Fruit fly (Drosophila melanogaster) whole organism, embryonic: Measurements from ENCODE around the gene CG44303.

Experiments used
- CG11504 ChIP-seq: fragments of 200-800 bp; sonication (Bioruptor generic); optimal IDR thresholded peaks from 3 replicates; lab custom pipeline; 2019; ENCODE audit warnings: missing biosample characterization, mild to moderate bottlenecking, missing genetic modification characterization, moderate library complexity
- CG11696 ChIP-seq: fragments of 200-800 bp; sonication (Bioruptor generic); IDR thresholded peaks from 2 replicates; pipeline ENCODE4 v1.3.6; 2022; ENCODE audit warnings: missing biosample characterization, missing genetic modification characterization
- CG13287 ChIP-seq: fragments of 200-800 bp; sonication (Bioruptor generic); IDR thresholded peaks from 2 replicates; pipeline ENCODE4 v1.3.6; 2022; ENCODE audit warnings: missing biosample characterization, missing genetic modification characterization; ENCODE audit not compliant: partially characterized antibody
- CG15514 ChIP-seq: fragments of 200-800 bp; sonication (Bioruptor generic); optimal IDR thresholded peaks from 3 replicates; lab custom pipeline; 2017; ENCODE audit warnings: missing biosample characterization, missing genetic modification characterization, mild to moderate bottlenecking, moderate library complexity, missing genetic modification reagents
- CG16779 ChIP-seq: fragments of 200-800 bp; sonication (Bioruptor generic); IDR thresholded peaks from 2 replicates; pipeline ENCODE4 v1.3.6; 2022; ENCODE audit warnings: missing biosample characterization, missing genetic modification characterization
- CG2116 ChIP-seq: fragments of 200-800 bp; sonication (Bioruptor generic); optimal IDR thresholded peaks from 3 replicates; lab custom pipeline; 2018; ENCODE audit warnings: missing biosample characterization, mild to moderate bottlenecking, missing genetic modification characterization
- CG2678 ChIP-seq: fragments of 200-800 bp; sonication (Bioruptor generic); optimal IDR thresholded peaks from 3 replicates; lab custom pipeline; 2019; ENCODE audit warnings: missing biosample characterization, mild to moderate bottlenecking, missing genetic modification characterization, moderate library complexity
- CG6254 ChIP-seq: fragments of 200-800 bp; sonication (Bioruptor generic); optimal IDR thresholded peaks from 3 replicates; lab custom pipeline; 2017; ENCODE audit warnings: mild to moderate bottlenecking, missing biosample characterization, missing genetic modification reagents, missing genetic modification characterization
- CG6813 ChIP-seq: fragments of 200-800 bp; sonication (Bioruptor generic); optimal IDR thresholded peaks from 2 replicates; lab custom pipeline; 2017; ENCODE audit warnings: missing biosample characterization, missing genetic modification characterization, mild to moderate bottlenecking, moderate library complexity, missing genetic modification reagents
- CG7786 ChIP-seq: fragments of 200-800 bp; sonication (Bioruptor generic); optimal IDR thresholded peaks from 2 replicates; lab custom pipeline; 2016; ENCODE audit warnings: missing biosample characterization, missing genetic modification characterization
- Deaf1 ChIP-seq: fragments of 200-800 bp; optimal IDR thresholded peaks from 3 replicates; lab custom pipeline; 2019; ENCODE audit warnings: missing biosample characterization, mild to moderate bottlenecking, missing genetic modification characterization, moderate library complexity
- E2f2 ChIP-seq: fragments of 200-800 bp; sonication (Bioruptor generic); IDR thresholded peaks from 2 replicates; pipeline ENCODE4 v1.3.6; 2022; ENCODE audit warnings: missing biosample characterization, missing genetic modification characterization
- Ets97D ChIP-seq: fragments of 200-800 bp; sonication (Bioruptor generic); optimal IDR thresholded peaks from 3 replicates; lab custom pipeline; 2016; ENCODE audit warnings: missing biosample characterization, missing genetic modification characterization
- Fer2 ChIP-seq: fragments of 200-800 bp; sonication (Bioruptor generic); optimal IDR thresholded peaks from 2 replicates; lab custom pipeline; 2018; ENCODE audit warnings: missing biosample characterization, mild to moderate bottlenecking, missing genetic modification characterization, moderate library complexity
- HmgZ ChIP-seq: fragments of 200-800 bp; sonication (Bioruptor generic); optimal IDR thresholded peaks from 2 replicates; lab custom pipeline; 2018; ENCODE audit warnings: missing biosample characterization, mild to moderate bottlenecking, missing genetic modification characterization
- MBD-R2 ChIP-seq: fragments of 200-800 bp; sonication (Bioruptor generic); IDR thresholded peaks from 2 replicates; pipeline ENCODE4 v1.3.6; 2022; ENCODE audit warnings: missing biosample characterization, missing genetic modification characterization
- Myb ChIP-seq: fragments of 200-800 bp; sonication (Bioruptor generic); optimal IDR thresholded peaks from 2 replicates; lab custom pipeline; 2016; ENCODE audit warnings: missing biosample characterization, missing genetic modification characterization
- Nf-YB ChIP-seq: fragments of 200-800 bp; sonication (Bioruptor generic); optimal IDR thresholded peaks from 3 replicates; lab custom pipeline; 2019; ENCODE audit warnings: missing biosample characterization, mild to moderate bottlenecking, missing genetic modification characterization, moderate library complexity
- Sry-δ ChIP-seq: fragments of 200-800 bp; sonication (Bioruptor generic); optimal IDR thresholded peaks from 2 replicates; lab custom pipeline; 2016; ENCODE audit warnings: missing biosample characterization, missing genetic modification characterization
- Usf ChIP-seq: fragments of 200-800 bp; sonication (Bioruptor generic); optimal IDR thresholded peaks from 2 replicates; lab custom pipeline; 2017; ENCODE audit warnings: missing genotype, missing biosample characterization, missing genetic modification characterization
- Xbp1 ChIP-seq: fragments of 200-800 bp; sonication (Bioruptor generic); optimal IDR thresholded peaks from 3 replicates; lab custom pipeline; 2016; ENCODE audit warnings: missing biosample characterization, mild to moderate bottlenecking, missing genetic modification characterization
- Xrp1 ChIP-seq: fragments of 200-800 bp; sonication (Bioruptor generic); IDR thresholded peaks from 2 replicates; pipeline ENCODE4 v1.3.6; 2022; ENCODE audit warnings: missing biosample characterization, missing genetic modification characterization
- YL-1 ChIP-seq: fragments of 200-800 bp; sonication (Bioruptor generic); optimal IDR thresholded peaks from 3 replicates; lab custom pipeline; 2017; ENCODE audit warnings: missing biosample characterization, mild to moderate bottlenecking, missing genetic modification characterization
- bbx ChIP-seq: fragments of 200-800 bp; sonication (Bioruptor generic); IDR thresholded peaks from 2 replicates; pipeline ENCODE4 v1.3.6; 2022; ENCODE audit warnings: missing biosample characterization, missing genetic modification characterization; ENCODE audit not compliant: partially characterized antibody
- cas ChIP-seq: fragments of 200-800 bp; sonication (Bioruptor generic); IDR thresholded peaks from 2 replicates; pipeline ENCODE4 v1.3.6; 2022; ENCODE audit warnings: missing biosample characterization, missing genetic modification characterization
- eve ChIP-seq, 2 experiments: fragments of >200 bp; optimal IDR thresholded peaks; 2 replicates each; lab custom pipeline; 2017; ENCODE audit warnings: missing biosample characterization in 2 of 2, missing genetic modification characterization in 2 of 2
- exex ChIP-seq: fragments of 200-800 bp; sonication (Bioruptor generic); optimal IDR thresholded peaks from 4 replicates; lab custom pipeline; 2018; ENCODE audit warnings: missing biosample characterization, mild to moderate bottlenecking, missing genetic modification characterization, moderate library complexity
- fd102C ChIP-seq: fragments of 200-800 bp; sonication (Bioruptor generic); optimal IDR thresholded peaks from 2 replicates; lab custom pipeline; 2018; ENCODE audit warnings: missing biosample characterization, mild to moderate bottlenecking, missing genetic modification characterization, moderate library complexity
- gfzf ChIP-seq: fragments of 200-800 bp; sonication (Bioruptor generic); optimal IDR thresholded peaks from 2 replicates; lab custom pipeline; 2016; ENCODE audit warnings: missing biosample characterization, mild to moderate bottlenecking, missing genetic modification characterization, moderate library complexity
- hkb ChIP-seq, 2 experiments: fragments of 200-800 bp in 1 of 2; fragments of >200 bp in 1 of 2; sonication (Bioruptor generic) in 1 of 2; IDR thresholded peaks in 1 of 2; optimal IDR thresholded peaks in 1 of 2; 2 replicates each; pipeline versions ENCODE4 v1.3.6 to Lab custom; 2017 to 2022; ENCODE audit warnings: missing biosample characterization in 1 of 2, missing genetic modification characterization in 1 of 2
- lab ChIP-seq: fragments of 200-800 bp; sonication (Bioruptor generic); optimal IDR thresholded peaks from 3 replicates; lab custom pipeline; 2017; ENCODE audit warnings: missing biosample characterization, missing genetic modification characterization, mild to moderate bottlenecking, moderate library complexity, missing genetic modification reagents
- lola ChIP-seq, 3 experiments: fragments of >200 bp in 2 of 3; fragments of 200-800 bp in 1 of 3; sonication (Bioruptor generic) in 1 of 3; optimal IDR thresholded peaks; 2 replicates each; lab custom pipeline; 2017 to 2019; ENCODE audit warnings: missing biosample characterization in 3 of 3, missing genetic modification characterization in 3 of 3, mild to moderate bottlenecking in 1 of 3, moderate library complexity in 1 of 3
- lov ChIP-seq, 2 experiments: fragments of 200-800 bp in 1 of 2; fragments of >200 bp in 1 of 2; sonication (Bioruptor generic) in 1 of 2; IDR thresholded peaks in 1 of 2; optimal IDR thresholded peaks in 1 of 2; 2 replicates in 1 of 2; 3 replicates in 1 of 2; pipeline versions ENCODE4 v1.3.6 to Lab custom; 2017 to 2022; ENCODE audit warnings: missing biosample characterization in 1 of 2, missing genetic modification characterization in 1 of 2
- mirr ChIP-seq: fragments of 200-800 bp; sonication (Bioruptor generic); optimal IDR thresholded peaks from 3 replicates; lab custom pipeline; 2018; ENCODE audit warnings: missing biosample characterization, mild to moderate bottlenecking, missing genetic modification characterization
- mld ChIP-seq: fragments of 200-800 bp; sonication (Bioruptor generic); IDR thresholded peaks from 3 replicates; pipeline ENCODE4 v1.3.6; 2022; ENCODE audit warnings: missing biosample characterization, missing genetic modification characterization; ENCODE audit not compliant: partially characterized antibody
- onecut ChIP-seq: fragments of 200-800 bp; sonication (Bioruptor generic); IDR thresholded peaks from 2 replicates; pipeline ENCODE4 v1.3.6; 2022; ENCODE audit warnings: missing biosample characterization, missing genetic modification characterization
- otp ChIP-seq: fragments of 200-800 bp; sonication (Bioruptor generic); IDR thresholded peaks from 3 replicates; pipeline ENCODE4, ENCODE4 v1.3.6; 2022; ENCODE audit warnings: missing biosample characterization, missing genetic modification characterization
- pum ChIP-seq: fragments of 200-800 bp; sonication (Bioruptor generic); optimal IDR thresholded peaks from 2 replicates; lab custom pipeline; 2016; ENCODE audit warnings: missing biosample characterization, missing genetic modification characterization
- row ChIP-seq: fragments of 200-800 bp; sonication (Bioruptor generic); IDR thresholded peaks from 3 replicates; pipeline ENCODE4 v1.3.6; 2022; ENCODE audit warnings: missing biosample characterization, missing genetic modification characterization
- salm ChIP-seq: fragments of 200-800 bp; sonication (Bioruptor generic); optimal IDR thresholded peaks from 2 replicates; lab custom pipeline; 2018; ENCODE audit warnings: missing biosample characterization, mild to moderate bottlenecking, missing genetic modification characterization
- sd ChIP-seq: fragments of 200-800 bp; sonication (Bioruptor generic); optimal IDR thresholded peaks from 3 replicates; lab custom pipeline; 2018; ENCODE audit warnings: missing biosample characterization, mild to moderate bottlenecking, missing genetic modification characterization, moderate library complexity
- sens ChIP-seq: fragments of 200-800 bp; sonication (Bioruptor generic); peaks from one replicate; lab custom pipeline; 2016; ENCODE audit warnings: missing biosample characterization, missing genetic modification characterization
- seq ChIP-seq: fragments of 200-800 bp; sonication (Bioruptor generic); IDR thresholded peaks from 2 replicates; pipeline ENCODE4 v1.3.6; 2022; ENCODE audit warnings: missing biosample characterization, missing genetic modification characterization
- slp2 ChIP-seq: fragments of 200-800 bp; sonication (Bioruptor generic); optimal IDR thresholded peaks from 2 replicates; lab custom pipeline; 2016; ENCODE audit warnings: missing biosample characterization, missing genetic modification characterization
- sob ChIP-seq: fragments of 200-800 bp; sonication (Bioruptor generic); IDR thresholded peaks from 2 replicates; pipeline ENCODE4 v1.3.6; 2022; ENCODE audit warnings: missing biosample characterization, missing genetic modification characterization
- sug ChIP-seq: fragments of 200-800 bp; optimal IDR thresholded peaks from 2 replicates; lab custom pipeline; 2019; ENCODE audit warnings: missing biosample characterization, mild to moderate bottlenecking, missing genetic modification characterization, moderate library complexity
- tna ChIP-seq: fragments of 200-800 bp; sonication (Bioruptor generic); IDR thresholded peaks from 2 replicates; pipeline ENCODE4 v1.3.6; 2022; ENCODE audit warnings: missing biosample characterization, missing genetic modification characterization; ENCODE audit not compliant: partially characterized antibody
- z ChIP-seq: fragments of 200-800 bp; sonication (Bioruptor generic); IDR thresholded peaks from 3 replicates; pipeline ENCODE4 v1.3.6; 2022; ENCODE audit warnings: missing biosample characterization, missing genetic modification characterization

CG44303 gene

DNA sequence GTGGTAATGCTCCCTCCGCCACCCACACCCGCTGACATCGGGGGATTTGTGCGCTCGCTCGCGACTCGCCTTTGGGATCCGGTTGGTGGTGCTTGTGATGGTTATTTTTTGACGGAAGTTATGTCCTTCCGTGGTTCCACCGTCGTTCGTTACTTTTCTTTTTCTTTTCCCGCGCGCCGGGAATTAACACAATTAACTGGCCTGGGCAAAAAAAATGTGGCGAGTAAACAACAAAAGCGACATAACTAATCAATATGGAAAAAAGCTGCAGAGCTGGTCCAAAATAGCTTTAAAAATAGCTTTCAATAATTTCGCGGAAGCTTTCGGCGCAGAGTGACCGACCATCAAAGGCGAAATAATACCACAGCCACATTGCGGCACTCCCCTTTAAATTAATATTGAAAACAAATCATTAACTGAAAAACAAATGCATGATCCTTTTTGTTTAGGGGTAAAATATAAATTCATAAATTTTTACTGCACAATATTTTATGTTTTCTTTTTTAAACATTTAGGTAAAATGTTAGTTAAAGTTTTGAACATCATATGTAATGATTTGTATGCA lies 11.1 kb upstream of the CG44303 start, which contains the start of gene CG14440 (continued):
- TF ChIP-seq CG2678 (tag; lab: Kevin White, UChicago) (peak; percentile 23), sob (GFP tag; lab: Robert Waterston, UW) (peak; percentile 18; the same call in 1 of the 2 replicates), exex (tag; lab: Kevin White, UChicago) (peak; percentile 45), otp (0 out of 3 replicates have a peak, but pooled peaks have one; percentile 43), CG15514 (GFP tag; lab: Kevin White, UChicago) (peak; percentile 37), sug (peak; percentile 5), tna (GFP tag; lab: Robert Waterston, UW) (0 out of 2 replicates have a peak, but pooled peaks have one; percentile 27), E2f2 (peak; percentile 38), pum (GFP tag; lab: Kevin White, UChicago) (no peak), slp2 (GFP tag; lab: Kevin White, UChicago) (no peak), CG11504 (tag; lab: Kevin White, UChicago) (peak; percentile 1), bbx (peak; percentile 25; the same call in 1 of the 2 replicates), Nf-YB (no peak), Xrp1 (GFP tag; lab: Robert Waterston, UW) (0 out of 2 replicates have a peak, but pooled peaks have one; percentile 7), Usf (GFP tag; lab: Kevin White, UChicago) (no peak), sens (GFP tag; lab: Kevin White, UChicago) (peak; percentile 63), lola (GFP tag; optimal IDR thresholded peaks at IDR 0.05; lab: Kevin White, UChicago) (no peak), YL-1 (GFP tag; lab: Kevin White, UChicago) (peak; percentile 54), seq (GFP tag; lab: Robert Waterston, UW) (peak; percentile 35; the same call in 1 of the 2 replicates), HmgZ (tag; lab: Kevin White, UChicago) (peak; percentile 45), CG13287 (GFP tag; lab: Robert Waterston, UW) (peak; percentile 12; the same call in 1 of the 2 replicates), mirr (GFP tag; lab: Kevin White, UChicago) (peak; percentile 39), Myb (GFP tag; lab: Kevin White, UChicago) (peak; percentile 15), MBD-R2 (GFP tag; lab: Robert Waterston, UW) (peak; percentile 39), Ets97D (GFP tag; lab: Kevin White, UChicago) (peak; percentile 4), sd (tag; lab: Kevin White, UChicago) (peak; percentile 37), CG11696 (GFP tag; lab: Robert Waterston, UW) (no peak), onecut (GFP tag; lab: Robert Waterston, UW) (peak; percentile 90), z (GFP tag; lab: Robert Waterston, UW) (no peak), fd102C (GFP tag; lab: Kevin White, UChicago) (no peak), row (peak; percentile 71), hkb (optimal IDR thresholded peaks at IDR 0.05; lab: Kevin White, UChicago) (no peak), hkb (GFP tag; IDR thresholded peaks at IDR 0.05; lab: Robert Waterston, UW) (peak; percentile 40; the same call in 1 of the 2 replicates)

DNA sequence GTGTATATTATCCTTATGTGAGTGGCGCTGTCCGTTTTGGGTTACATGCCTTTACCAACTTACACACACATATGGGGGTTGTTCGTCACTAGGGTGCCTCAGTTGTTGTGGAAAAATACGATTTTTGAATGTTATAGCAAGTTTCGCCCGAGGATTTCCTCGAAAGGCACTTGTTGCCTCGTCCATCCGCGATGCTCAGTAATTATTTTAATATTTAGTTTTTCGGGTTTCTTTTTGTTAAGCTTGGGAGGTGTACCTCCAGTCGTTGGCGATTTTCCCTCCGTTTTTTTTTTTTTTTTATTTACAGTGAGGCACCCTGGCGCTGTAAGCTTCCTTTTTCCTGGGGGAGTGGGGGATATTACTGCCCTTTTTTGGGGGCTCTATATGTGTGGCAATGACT lies 9.2 kb upstream of the CG44303 start:
- TF ChIP-seq CG16779 (0 out of 2 replicates have a peak, but pooled peaks have one; percentile 17), CG2116 (GFP tag; lab: Kevin White, UChicago) (peak; percentile 34), CG6254 (GFP tag; lab: Kevin White, UChicago) (peak; percentile 51), lab (peak; percentile 89), gfzf (no peak), mld (GFP tag; lab: Robert Waterston, UW) (no peak), CG6813 (GFP tag; lab: Kevin White, UChicago) (peak; percentile 71), cas (no peak), Deaf1 (tag; lab: Kevin White, UChicago) (peak; percentile 27), lov (optimal IDR thresholded peaks at IDR 0.05; lab: Kevin White, UChicago) (no peak), lov (GFP tag; IDR thresholded peaks at IDR 0.05; lab: Robert Waterston, UW) (0 out of 3 replicates have a peak, but pooled peaks have one; percentile 41), E2f2 (peak; percentile 56; the same call in 1 of the 2 replicates), Xbp1 (peak; percentile 61), Sry-δ (GFP tag; lab: Kevin White, UChicago) (peak; percentile 16), salm (tag; lab: Kevin White, UChicago) (peak; percentile 45), eve (GFP tag; optimal IDR thresholded peaks at IDR 0.05; lab: Kevin White, UChicago) (no peak), Fer2 (tag; lab: Kevin White, UChicago) (peak; percentile 50), CG7786 (peak; percentile 52)
